Fruit fly (Drosophila melanogaster) whole organism, embryonic: Measurements from ENCODE around the gene CG31816.
A peak's percentile ranks its signal among the peaks of the same experiment; 100 is the strongest.

Experiments
- CG12769 ChIP-seq: fragments of 200-800 bp; sonication (Bioruptor generic); optimal IDR thresholded peaks from 2 replicates; lab custom pipeline; 2019; ENCODE audit warnings: missing biosample characterization, mild to moderate bottlenecking, missing genetic modification characterization, moderate library complexity
- CG1529 ChIP-seq: fragments of 200-800 bp; sonication (Bioruptor generic); optimal IDR thresholded peaks from 3 replicates; lab custom pipeline; 2018; ENCODE audit warnings: missing biosample characterization, missing genetic modification characterization
- CG4854 ChIP-seq: fragments of 200-800 bp; sonication (Bioruptor generic); optimal IDR thresholded peaks from 2 replicates; lab custom pipeline; 2016; ENCODE audit warnings: missing biosample characterization, missing genetic modification characterization, inconsistent platforms
- CG8478 ChIP-seq: fragments of >200 bp; optimal IDR thresholded peaks from 2 replicates; lab custom pipeline; 2018
- bab2 ChIP-seq: fragments of 200-800 bp; sonication (Bioruptor generic); optimal IDR thresholded peaks from 2 replicates; lab custom pipeline; 2016; ENCODE audit warnings: missing biosample characterization, missing genetic modification characterization
- chif ChIP-seq, 2 experiments: fragments of 200-800 bp; sonication (Bioruptor generic); optimal IDR thresholded peaks; 3 replicates each; lab custom pipeline; 2016; ENCODE audit warnings: missing biosample characterization in 2 of 2, missing genetic modification characterization in 2 of 2
- prd ChIP-seq, 3 experiments: fragments of >200 bp in 2 of 3; fragments of 200-800 bp in 1 of 3; sonication (Bioruptor generic) in 1 of 3; optimal IDR thresholded peaks in 2 of 3; IDR thresholded peaks in 1 of 3; 2 replicates in 2 of 3; 3 replicates in 1 of 3; pipeline versions ENCODE4 v1.3.6 to Lab custom; 2017 to 2022; ENCODE audit warnings: missing biosample characterization in 1 of 3, missing genetic modification characterization in 1 of 3
- tin ChIP-seq: fragments of 200-800 bp; sonication (Bioruptor generic); optimal IDR thresholded peaks from 3 replicates; lab custom pipeline; 2016; ENCODE audit warnings: missing biosample characterization, missing genetic modification characterization

DNA sequence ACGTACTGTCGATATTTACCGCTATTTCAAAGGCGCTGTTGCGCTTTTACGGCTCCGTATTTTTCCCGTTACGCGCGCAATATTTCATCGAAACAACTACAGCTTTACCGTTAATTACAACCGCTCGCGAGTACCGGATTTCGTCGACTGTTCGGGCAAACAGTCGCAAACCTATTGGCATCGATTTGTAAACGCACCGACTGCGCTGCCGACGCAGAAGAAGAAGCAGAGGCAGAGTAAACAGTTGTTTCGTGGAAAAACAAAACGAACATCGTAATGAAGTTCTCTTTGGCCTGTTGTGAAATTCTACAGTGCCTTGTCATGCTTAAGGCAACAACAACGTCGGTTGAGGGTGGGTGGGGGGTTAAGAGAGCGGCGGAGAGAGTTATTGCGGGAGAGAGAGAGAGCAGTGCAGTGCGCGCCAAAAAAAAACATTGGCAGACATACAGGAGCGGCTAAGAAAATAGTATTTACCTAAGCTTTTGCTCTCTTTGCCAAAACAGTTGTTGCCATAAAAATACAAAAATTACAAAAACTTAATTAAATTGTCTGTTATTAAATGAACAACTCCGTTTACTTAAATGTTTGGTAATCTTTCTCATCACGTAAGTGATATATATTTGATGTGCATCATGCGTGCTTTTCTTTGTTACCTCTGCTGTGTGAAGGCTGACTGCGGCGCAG lies 9.5 kb upstream of the CG31816 start, which contains the start of gene CG5953:
- TF ChIP-seq bab2 (GFP tag; lab: Kevin White, UChicago), result peak; percentile 95
- TF ChIP-seq CG12769, result peak; percentile 91
- TF ChIP-seq tin (GFP tag; lab: Kevin White, UChicago), result peak; percentile 90
- no peak for TF ChIP-seq CG8478 (lab: Kevin White, UChicago)
- no peak for TF ChIP-seq prd (optimal IDR thresholded peaks at IDR 0.05; lab: Kevin White, UChicago)
- peak; percentile 98 for TF ChIP-seq prd (GFP tag; IDR thresholded peaks at IDR 0.05; lab: Robert Waterston, UW)
- TF ChIP-seq chif (GFP tag; optimal IDR thresholded peaks at IDR 0.05; lab: Kevin White, UChicago), result peak; percentile 93 to 95
- TF ChIP-seq CG4854, result peak; percentile 87
- peak; percentile 95 for TF ChIP-seq CG1529 (GFP tag; lab: Kevin White, UChicago)
